Fruit fly (Drosophila melanogaster) whole organism, embryonic: ENCODE data around the gene Ppt1.

Experiments used
- CG10209 ChIP-seq: fragments of 200-800 bp; sonication (Bioruptor generic); optimal IDR thresholded peaks from 3 replicates; lab custom pipeline; 2017; ENCODE audit warnings: missing biosample characterization, mild to moderate bottlenecking, missing genetic modification characterization, missing genetic modification reagents
- CG12942 ChIP-seq: fragments of 200-800 bp; sonication (Bioruptor generic); optimal IDR thresholded peaks from 3 replicates; lab custom pipeline; 2016; ENCODE audit warnings: missing biosample characterization, missing genetic modification characterization
- CG31365 ChIP-seq: fragments of 200-800 bp; sonication (Bioruptor generic); optimal IDR thresholded peaks from 2 replicates; lab custom pipeline; 2018; ENCODE audit warnings: missing biosample characterization, mild to moderate bottlenecking, missing genetic modification characterization
- CG9609 ChIP-seq: fragments of 200-800 bp; sonication (Bioruptor generic); optimal IDR thresholded peaks from 3 replicates; lab custom pipeline; 2016; ENCODE audit warnings: missing biosample characterization, missing genetic modification characterization
- Dfd ChIP-seq, 2 experiments: fragments of >200 bp; optimal IDR thresholded peaks; 2 replicates each; lab custom pipeline; 2017; ENCODE audit warnings: missing biosample characterization in 2 of 2, missing genetic modification characterization in 2 of 2
- Hr3 ChIP-seq: fragments of 200-800 bp; sonication (Bioruptor generic); optimal IDR thresholded peaks from 3 replicates; lab custom pipeline; 2016; ENCODE audit warnings: missing biosample characterization, missing genetic modification characterization
- Jarid2 ChIP-seq: fragments of 200-800 bp; sonication (Bioruptor generic); optimal IDR thresholded peaks from 3 replicates; lab custom pipeline; 2017; ENCODE audit warnings: mild to moderate bottlenecking, missing biosample characterization, missing genetic modification reagents, missing genetic modification characterization
- al ChIP-seq: fragments of 200-800 bp; sonication (Bioruptor generic); IDR thresholded peaks from 2 replicates; pipeline ENCODE4 v1.3.6; 2022; ENCODE audit warnings: missing biosample characterization, missing genetic modification characterization
- caup ChIP-seq: fragments of 200-800 bp; sonication (Bioruptor generic); optimal IDR thresholded peaks from 3 replicates; lab custom pipeline; 2017; ENCODE audit warnings: missing biosample characterization, mild to moderate bottlenecking, missing genetic modification characterization, moderate library complexity; ENCODE audit not compliant: severe bottlenecking
- fd3F ChIP-seq: fragments of 200-800 bp; sonication (Bioruptor generic); optimal IDR thresholded peaks from 2 replicates; lab custom pipeline; 2018; ENCODE audit warnings: missing biosample characterization, mild to moderate bottlenecking, missing genetic modification characterization, moderate library complexity
- nmo ChIP-seq: fragments of 200-800 bp; sonication (Bioruptor generic); optimal IDR thresholded peaks from 2 replicates; lab custom pipeline; 2018; ENCODE audit warnings: missing biosample characterization, mild to moderate bottlenecking, missing genetic modification characterization, moderate library complexity
- yki ChIP-seq: fragments of >200 bp; optimal IDR thresholded peaks from 3 replicates; lab custom pipeline; 2018

DNA sequence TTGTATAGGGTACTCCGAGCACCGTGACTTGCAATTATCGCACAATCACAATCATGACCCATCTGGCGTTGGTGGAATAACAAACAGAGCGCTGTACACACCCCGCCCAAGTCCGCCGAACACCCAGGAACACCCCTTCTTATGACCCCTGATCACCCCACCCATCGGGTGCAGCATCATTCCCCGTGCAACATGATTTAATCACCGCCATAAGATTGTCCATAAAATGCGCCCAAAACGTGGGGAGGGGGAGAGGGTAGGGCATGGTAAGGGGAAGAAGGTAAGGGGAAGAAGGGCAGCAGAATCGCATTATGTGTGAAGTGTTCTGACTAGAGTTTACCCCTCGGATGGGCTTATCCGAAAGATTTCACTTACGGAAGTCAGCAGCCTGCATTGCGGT, 29.7 kb downstream of the Ppt1 start:
- TF ChIP-seq Hr3 (GFP tag; lab: Kevin White, UChicago) (no peak), yki (lab: Kevin White, UChicago) (no peak), fd3F (GFP tag; lab: Kevin White, UChicago) (no peak), CG10209 (no peak), CG12942 (GFP tag; lab: Kevin White, UChicago) (no peak), caup (GFP tag; lab: Kevin White, UChicago) (no peak), nmo (GFP tag; lab: Kevin White, UChicago) (no peak), Dfd (GFP tag; optimal IDR thresholded peaks at IDR 0.05; lab: Kevin White, UChicago) (no peak), CG31365 (tag; lab: Kevin White, UChicago) (no peak), al (GFP tag; lab: Robert Waterston, UW) (no peak), CG9609 (GFP tag; lab: Kevin White, UChicago) (no peak), Jarid2 (GFP tag; lab: Kevin White, UChicago) (no peak)
